Fruit fly (Drosophila melanogaster) whole organism, embryonic: ENCODE data around the gene Mvb12.

Experiments
- ATbp ChIP-seq: fragments of 200-800 bp; sonication (Bioruptor generic); optimal IDR thresholded peaks from 2 replicates; lab custom pipeline; 2017; ENCODE audit warnings: missing biosample characterization, mild to moderate bottlenecking, missing genetic modification characterization, missing genetic modification reagents
- CG1024 ChIP-seq: fragments of 200-800 bp; sonication (Bioruptor generic); IDR thresholded peaks from 2 replicates; pipeline ENCODE4 v1.3.6; 2022; ENCODE audit warnings: missing biosample characterization, missing genetic modification characterization
- CG11560 ChIP-seq: fragments of 200-800 bp; sonication (Bioruptor generic); IDR thresholded peaks from 3 replicates; pipeline ENCODE4 v1.3.6; 2022; ENCODE audit warnings: missing biosample characterization, missing genetic modification characterization
- CG13894 ChIP-seq: fragments of 200-800 bp; sonication (Bioruptor generic); optimal IDR thresholded peaks from 3 replicates; lab custom pipeline; 2018; ENCODE audit warnings: missing biosample characterization, mild to moderate bottlenecking, missing genetic modification characterization, moderate library complexity
- CG15514 ChIP-seq: fragments of 200-800 bp; sonication (Bioruptor generic); optimal IDR thresholded peaks from 3 replicates; lab custom pipeline; 2017; ENCODE audit warnings: missing biosample characterization, missing genetic modification characterization, mild to moderate bottlenecking, moderate library complexity, missing genetic modification reagents
- CG17328 ChIP-seq: fragments of 200-800 bp; sonication (Bioruptor generic); IDR thresholded peaks from 2 replicates; pipeline ENCODE4 v1.3.6; 2022; ENCODE audit warnings: missing biosample characterization, missing genetic modification characterization
- CG17359 ChIP-seq: fragments of 200-800 bp; sonication (Bioruptor generic); optimal IDR thresholded peaks from 3 replicates; lab custom pipeline; 2018; ENCODE audit warnings: missing biosample characterization, mild to moderate bottlenecking, missing genetic modification characterization, moderate library complexity
- CG18011 ChIP-seq: fragments of 200-800 bp; sonication (Bioruptor generic); optimal IDR thresholded peaks from 2 replicates; lab custom pipeline; 2017; ENCODE audit warnings: missing biosample characterization, missing genetic modification characterization, mild to moderate bottlenecking, moderate library complexity, missing genotype
- CG31224 ChIP-seq: fragments of 200-800 bp; sonication (Bioruptor generic); IDR thresholded peaks from 2 replicates; pipeline ENCODE4 v1.3.6; 2022; ENCODE audit warnings: missing biosample characterization, missing genetic modification characterization
- CG33213 ChIP-seq: fragments of 200-800 bp; sonication (Bioruptor generic); optimal IDR thresholded peaks from 3 replicates; lab custom pipeline; 2016; ENCODE audit warnings: missing biosample characterization, missing genetic modification characterization
- CG4424 ChIP-seq: fragments of 200-800 bp; sonication (Bioruptor generic); optimal IDR thresholded peaks from 3 replicates; lab custom pipeline; 2016; ENCODE audit warnings: missing biosample characterization, missing genetic modification characterization
- CG6765 ChIP-seq: fragments of 200-800 bp; sonication (Bioruptor generic); optimal IDR thresholded peaks from 3 replicates; lab custom pipeline; 2017; ENCODE audit warnings: missing biosample characterization, mild to moderate bottlenecking, missing genetic modification characterization
- CG7987 ChIP-seq: fragments of 200-800 bp; sonication (Bioruptor generic); optimal IDR thresholded peaks from 2 replicates; lab custom pipeline; 2018; ENCODE audit warnings: missing biosample characterization, mild to moderate bottlenecking, missing genetic modification characterization, moderate library complexity
- CG8359 ChIP-seq: fragments of 200-800 bp; sonication (Bioruptor generic); optimal IDR thresholded peaks from 2 replicates; lab custom pipeline; 2017; ENCODE audit warnings: missing biosample characterization, mild to moderate bottlenecking, missing genetic modification characterization, borderline replicate concordance
- CG8924 ChIP-seq: fragments of 200-800 bp; optimal IDR thresholded peaks from 3 replicates; lab custom pipeline; 2019; ENCODE audit warnings: missing biosample characterization, mild to moderate bottlenecking, missing genetic modification characterization, moderate library complexity
- CG8944 ChIP-seq: fragments of 200-800 bp; sonication (Bioruptor generic); optimal IDR thresholded peaks from 3 replicates; lab custom pipeline; 2016; ENCODE audit warnings: missing biosample characterization, missing genetic modification characterization
- CG9727 ChIP-seq: fragments of 200-800 bp; sonication (Bioruptor generic); optimal IDR thresholded peaks from 3 replicates; lab custom pipeline; 2017; ENCODE audit warnings: missing biosample characterization, mild to moderate bottlenecking, missing genetic modification characterization
- CG9817 ChIP-seq: fragments of 200-800 bp; sonication (Bioruptor generic); optimal IDR thresholded peaks from 2 replicates; lab custom pipeline; 2018; ENCODE audit warnings: missing biosample characterization, mild to moderate bottlenecking, missing genetic modification characterization, moderate library complexity
- Dek ChIP-seq: fragments of 200-800 bp; sonication (Bioruptor generic); optimal IDR thresholded peaks from 3 replicates; lab custom pipeline; 2019; ENCODE audit warnings: missing biosample characterization, mild to moderate bottlenecking, missing genetic modification characterization, moderate library complexity
- Dfd ChIP-seq, 2 experiments: fragments of >200 bp; optimal IDR thresholded peaks; 2 replicates each; lab custom pipeline; 2017; ENCODE audit warnings: missing biosample characterization in 2 of 2, missing genetic modification characterization in 2 of 2
- Dip3 ChIP-seq: fragments of 200-800 bp; sonication (Bioruptor generic); optimal IDR thresholded peaks from 3 replicates; lab custom pipeline; 2016; ENCODE audit warnings: missing biosample characterization, missing genetic modification characterization
- Dll ChIP-seq: fragments of 200-800 bp; sonication (Bioruptor generic); IDR thresholded peaks from 4 replicates; pipeline ENCODE4 v1.3.6; 2022; ENCODE audit warnings: missing biosample characterization, missing genetic modification characterization; ENCODE audit not compliant: partially characterized antibody
- Fer1 ChIP-seq: fragments of 200-800 bp; sonication (Bioruptor generic); optimal IDR thresholded peaks from 2 replicates; lab custom pipeline; 2017; ENCODE audit warnings: missing biosample characterization, mild to moderate bottlenecking, missing genetic modification characterization
- Hmr ChIP-seq: fragments of 200-800 bp; sonication (Bioruptor generic); optimal IDR thresholded peaks from 3 replicates; lab custom pipeline; 2017; ENCODE audit warnings: mild to moderate bottlenecking, missing biosample characterization, missing genetic modification reagents, missing genetic modification characterization
- MTF-1 ChIP-seq: fragments of 200-800 bp; sonication (Bioruptor generic); optimal IDR thresholded peaks from 2 replicates; lab custom pipeline; 2018; ENCODE audit warnings: missing biosample characterization, mild to moderate bottlenecking, missing genetic modification characterization, borderline replicate concordance
- PHDP ChIP-seq: fragments of 200-800 bp; sonication (Bioruptor generic); optimal IDR thresholded peaks from 3 replicates; lab custom pipeline; 2018; ENCODE audit warnings: missing biosample characterization, mild to moderate bottlenecking, missing genetic modification characterization, moderate library complexity
- Pdp1 ChIP-seq, 2 experiments: fragments of 200-800 bp; sonication (Bioruptor generic); optimal IDR thresholded peaks; 3 replicates each; lab custom pipeline; 2016; ENCODE audit warnings: missing biosample characterization in 2 of 2, missing genetic modification characterization in 2 of 2, mild to moderate bottlenecking in 1 of 2, moderate library complexity in 1 of 2
- Sox100B ChIP-seq: fragments of 200-800 bp; sonication (Bioruptor generic); optimal IDR thresholded peaks from 3 replicates; lab custom pipeline; 2018; ENCODE audit warnings: missing biosample characterization, mild to moderate bottlenecking, missing genetic modification characterization
- Sox102F ChIP-seq: fragments of 200-800 bp; sonication (Bioruptor generic); optimal IDR thresholded peaks from 2 replicates; lab custom pipeline; 2018; ENCODE audit warnings: missing biosample characterization, mild to moderate bottlenecking, missing genetic modification characterization, moderate library complexity
- Sry-β ChIP-seq: fragments of 200-800 bp; sonication (Bioruptor generic); optimal IDR thresholded peaks from 2 replicates; lab custom pipeline; 2018; ENCODE audit warnings: missing biosample characterization, mild to moderate bottlenecking, missing genetic modification characterization, moderate library complexity
- Xbp1 ChIP-seq: fragments of 200-800 bp; sonication (Bioruptor generic); optimal IDR thresholded peaks from 3 replicates; lab custom pipeline; 2016; ENCODE audit warnings: missing biosample characterization, mild to moderate bottlenecking, missing genetic modification characterization
- YL-1 ChIP-seq: fragments of 200-800 bp; sonication (Bioruptor generic); optimal IDR thresholded peaks from 3 replicates; lab custom pipeline; 2017; ENCODE audit warnings: missing biosample characterization, mild to moderate bottlenecking, missing genetic modification characterization
- abd-A ChIP-seq: fragments of 200-800 bp; sonication (Bioruptor generic); optimal IDR thresholded peaks from 3 replicates; lab custom pipeline; 2019; ENCODE audit warnings: missing biosample characterization, mild to moderate bottlenecking, missing genetic modification characterization, moderate library complexity
- ac ChIP-seq: fragments of 200-800 bp; sonication (Bioruptor generic); optimal IDR thresholded peaks from 3 replicates; lab custom pipeline; 2017; ENCODE audit warnings: missing biosample characterization, mild to moderate bottlenecking, missing genetic modification characterization
- amos ChIP-seq: fragments of 200-800 bp; sonication (Bioruptor generic); IDR thresholded peaks from 2 replicates; pipeline ENCODE4 v1.3.6; 2022; ENCODE audit warnings: missing biosample characterization, missing genetic modification characterization; ENCODE audit not compliant: partially characterized antibody
- az2 ChIP-seq: fragments of 200-800 bp; sonication (Bioruptor generic); optimal IDR thresholded peaks from 3 replicates; lab custom pipeline; 2016; ENCODE audit warnings: missing biosample characterization, missing genetic modification characterization
- ewg ChIP-seq: fragments of 200-800 bp; sonication (Bioruptor generic); optimal IDR thresholded peaks from 3 replicates; lab custom pipeline; 2017; ENCODE audit warnings: mild to moderate bottlenecking, missing biosample characterization, missing genetic modification reagents, missing genetic modification characterization
- fd102C ChIP-seq: fragments of 200-800 bp; sonication (Bioruptor generic); optimal IDR thresholded peaks from 2 replicates; lab custom pipeline; 2018; ENCODE audit warnings: missing biosample characterization, mild to moderate bottlenecking, missing genetic modification characterization, moderate library complexity
- fru ChIP-seq: fragments of >200 bp; optimal IDR thresholded peaks from 2 replicates; lab custom pipeline; 2017
- insv ChIP-seq, 2 experiments: fragments of 200-800 bp; sonication (Bioruptor generic); optimal IDR thresholded peaks; 3 replicates each; lab custom pipeline; 2016 to 2018; ENCODE audit warnings: missing biosample characterization in 2 of 2, missing genetic modification characterization in 2 of 2
- ken ChIP-seq: fragments of 200-800 bp; sonication (Bioruptor generic); IDR thresholded peaks from 3 replicates; pipeline ENCODE4 v1.3.6; 2022; ENCODE audit warnings: missing biosample characterization, missing genetic modification characterization
- lab ChIP-seq: fragments of 200-800 bp; sonication (Bioruptor generic); optimal IDR thresholded peaks from 3 replicates; lab custom pipeline; 2017; ENCODE audit warnings: missing biosample characterization, missing genetic modification characterization, mild to moderate bottlenecking, moderate library complexity, missing genetic modification reagents
- lmd ChIP-seq: fragments of 200-800 bp; sonication (Bioruptor generic); IDR thresholded peaks from 2 replicates; pipeline ENCODE4 v1.3.6; 2022; ENCODE audit warnings: missing biosample characterization, missing genetic modification characterization
- luna ChIP-seq: fragments of 200-800 bp; sonication (Bioruptor generic); optimal IDR thresholded peaks from 2 replicates; lab custom pipeline; 2016; ENCODE audit warnings: missing biosample characterization, missing genetic modification characterization
- org-1 ChIP-seq: fragments of 200-800 bp; sonication (Bioruptor generic); optimal IDR thresholded peaks from 2 replicates; lab custom pipeline; 2017; ENCODE audit warnings: missing biosample characterization, missing genetic modification characterization
- otp ChIP-seq: fragments of 200-800 bp; sonication (Bioruptor generic); IDR thresholded peaks from 3 replicates; pipeline ENCODE4, ENCODE4 v1.3.6; 2022; ENCODE audit warnings: missing biosample characterization, missing genetic modification characterization
- slp2 ChIP-seq: fragments of 200-800 bp; sonication (Bioruptor generic); optimal IDR thresholded peaks from 2 replicates; lab custom pipeline; 2016; ENCODE audit warnings: missing biosample characterization, missing genetic modification characterization
- sr ChIP-seq: fragments of 200-800 bp; sonication (Bioruptor generic); IDR thresholded peaks from 3 replicates; pipeline ENCODE4 v1.3.6; 2022; ENCODE audit warnings: missing biosample characterization, missing genetic modification characterization
- unpg ChIP-seq: fragments of 200-800 bp; sonication (Bioruptor generic); optimal IDR thresholded peaks from 3 replicates; lab custom pipeline; 2018; ENCODE audit warnings: missing biosample characterization, mild to moderate bottlenecking, missing genetic modification characterization, moderate library complexity

Mvb12 gene

DNA sequence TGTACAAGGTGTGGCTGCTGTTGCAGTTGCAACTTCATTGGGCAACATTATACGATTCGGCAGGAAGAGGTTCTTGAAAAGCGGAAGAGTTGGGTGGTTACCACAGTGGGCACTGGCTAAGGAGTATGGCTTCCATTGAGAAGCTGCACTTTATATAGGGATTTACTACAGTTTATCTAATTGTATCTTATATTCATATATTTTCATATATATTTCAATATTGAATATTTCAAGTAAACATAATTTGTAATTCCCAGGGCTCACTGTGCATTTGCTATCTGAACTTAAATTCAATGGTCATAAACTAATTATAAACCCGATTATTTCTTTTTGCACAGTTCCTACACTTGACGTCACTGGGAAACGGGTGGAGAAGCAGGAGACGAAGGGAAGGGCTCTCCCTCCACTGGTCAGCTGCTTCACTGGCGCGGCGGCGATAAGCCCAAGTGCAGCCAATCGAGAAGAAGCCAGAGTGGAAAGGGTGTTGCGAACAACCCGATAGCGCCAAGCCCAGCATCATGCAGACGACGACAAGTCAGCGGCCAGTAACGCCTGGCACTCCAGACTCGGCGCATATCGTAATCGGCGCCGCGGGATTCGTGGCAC is 6.3 kb downstream of the Mvb12 start (continued):
- TF ChIP-seq ac (GFP tag; lab: Kevin White, UChicago) (no peak), Dip3 (GFP tag; lab: Kevin White, UChicago) (no peak), Fer1 (GFP tag; lab: Kevin White, UChicago) (peak; percentile 26), az2 (GFP tag; lab: Kevin White, UChicago) (no peak), unpg (GFP tag; lab: Kevin White, UChicago) (peak; percentile 50), lmd (peak; percentile 59; the same call in 1 of the 2 replicates), Dek (tag; lab: Kevin White, UChicago) (peak; percentile 28), CG18011 (no peak), CG31224 (GFP tag; lab: Robert Waterston, UW) (no peak), CG17359 (peak; percentile 54), CG8944 (no peak), CG9727 (GFP tag; lab: Kevin White, UChicago) (peak; percentile 40), ken (no peak), ewg (GFP tag; lab: Kevin White, UChicago) (no peak), Sox102F (peak; percentile 46), MTF-1 (GFP tag; lab: Kevin White, UChicago) (no peak), Dfd (GFP tag; optimal IDR thresholded peaks at IDR 0.05; lab: Kevin White, UChicago) (no peak), CG15514 (GFP tag; lab: Kevin White, UChicago) (peak; percentile 11), Sox100B (GFP tag; lab: Kevin White, UChicago) (peak; percentile 6), YL-1 (no peak), amos (GFP tag; lab: Robert Waterston, UW) (no peak), CG11560 (tag; lab: Robert Waterston, UW) (no peak), CG8924 (tag; lab: Kevin White, UChicago) (peak; percentile 38), Pdp1 (GFP tag; optimal IDR thresholded peaks at IDR 0.05; lab: Kevin White, UChicago) (no peak), org-1 (peak; percentile 8), CG17328 (GFP tag; lab: Robert Waterston, UW) (0 out of 2 replicates have a peak, but pooled peaks have one; percentile 36), lab (GFP tag; lab: Kevin White, UChicago) (peak; percentile 75), CG8359 (GFP tag; lab: Kevin White, UChicago) (no peak), Hmr (GFP tag; lab: Kevin White, UChicago) (peak; percentile 68), PHDP (tag; lab: Kevin White, UChicago) (peak; percentile 53), Xbp1 (GFP tag; lab: Kevin White, UChicago) (peak; percentile 28), CG6765 (GFP tag; lab: Kevin White, UChicago) (no peak), sr (GFP tag; lab: Robert Waterston, UW) (no peak), fru (lab: Kevin White, UChicago) (no peak), otp (no peak), abd-A (tag; lab: Kevin White, UChicago) (no peak), fd102C (GFP tag; lab: Kevin White, UChicago) (no peak), CG33213 (GFP tag; lab: Kevin White, UChicago) (no peak), insv (GFP tag; optimal IDR thresholded peaks at IDR 0.05; lab: Kevin White, UChicago) (no peak), slp2 (no peak), CG9817 (tag; lab: Kevin White, UChicago) (peak; percentile 55), CG1024 (GFP tag; lab: Robert Waterston, UW) (0 out of 2 replicates have a peak, but pooled peaks have one; percentile 6), Sry-β (no peak), ATbp (GFP tag; lab: Kevin White, UChicago) (no peak), CG7987 (GFP tag; lab: Kevin White, UChicago) (no peak), CG13894 (tag; lab: Kevin White, UChicago) (peak; percentile 25), Dll (GFP tag; lab: Robert Waterston, UW) (no peak), CG4424 (no peak), luna (GFP tag; lab: Kevin White, UChicago) (no peak)
